Fruit fly (Drosophila melanogaster): ENCODE measurements around the gene by.

dm6 chr3R:9493627-9494626 lies 38.9 kb downstream of the by start, which contains the start of gene CG16779:
- TF ChIP-seq pdm3 (GFP tag; optimal IDR thresholded peaks at IDR 0.05) (peak; percentile 30), CG6808 (GFP tag; optimal IDR thresholded peaks at IDR 0.05) (no peak), CG16779 (tag; optimal IDR thresholded peaks at IDR 0.05) (no peak), CG11902 (GFP tag; optimal IDR thresholded peaks at IDR 0.05) (no peak), Hr39 (GFP tag; optimal IDR thresholded peaks at IDR 0.05) (peak; percentile 39), fd59A (GFP tag; optimal IDR thresholded peaks at IDR 0.05) (no peak), CG32006 (GFP tag; optimal IDR thresholded peaks at IDR 0.05) (peak; percentile 67), dac (GFP tag; optimal IDR thresholded peaks at IDR 0.05) (no peak)
